Fruit fly (Drosophila melanogaster): Measurements from ENCODE around the gene CG3961.
A peak's percentile ranks its signal among the peaks of the same experiment; 100 is the strongest.

Gene CG3961

dm6 chr3L:18869035-18869826 lies 21.1 kb downstream of the CG3961 start, which contains the start of gene Grx1 (continued):
- TF ChIP-seq CG8089 (GFP tag; optimal IDR thresholded peaks at IDR 0.05) (no peak), CG4617 (GFP tag; optimal IDR thresholded peaks at IDR 0.05; ENCODE audit: borderline replicate concordance) (peak; percentile 54), bowl (GFP tag; IDR thresholded peaks at IDR 0.05) (no peak), corto (GFP tag; optimal IDR thresholded peaks at IDR 0.05) (peak; percentile 36), scrt (GFP tag; optimal IDR thresholded peaks at IDR 0.05) (peak; percentile 65), chinmo (GFP tag; IDR thresholded peaks at IDR 0.05; ENCODE audit: partially characterized antibody) (no peak), CG3726 (GFP tag; IDR thresholded peaks at IDR 0.05) (no peak), CTCF (GFP tag; optimal IDR thresholded peaks at IDR 0.05) (no peak), tap (tag; optimal IDR thresholded peaks at IDR 0.05) (peak; percentile 61), YL-1 (GFP tag; optimal IDR thresholded peaks at IDR 0.05) (peak; percentile 28), grau (tag; optimal IDR thresholded peaks at IDR 0.05) (peak; percentile 59), CG16779 (GFP tag; IDR thresholded peaks at IDR 0.05) (no peak), grn (GFP tag; optimal IDR thresholded peaks at IDR 0.05) (peak; percentile 98), B-H2 (GFP tag; optimal IDR thresholded peaks at IDR 0.05) (peak; percentile 40), Taf1 (GFP tag; IDR thresholded peaks at IDR 0.05) (peak; percentile 32; the same call in 1 of the 2 replicates), pnt (GFP tag; optimal IDR thresholded peaks at IDR 0.05) (no peak), CG4707 (GFP tag; optimal IDR thresholded peaks at IDR 0.05) (no peak), sima (GFP tag; optimal IDR thresholded peaks at IDR 0.05) (no peak), H15 (GFP tag; IDR thresholded peaks at IDR 0.05) (no peak), CG18599 (GFP tag; optimal IDR thresholded peaks at IDR 0.05) (peak; percentile 52), br (optimal IDR thresholded peaks at IDR 0.05) (no peak), dati (GFP tag; IDR thresholded peaks at IDR 0.05) (no peak), CG1024 (GFP tag; IDR thresholded peaks at IDR 0.05) (no peak), Hey (tag; optimal IDR thresholded peaks at IDR 0.05) (no peak), CG18619 (GFP tag; optimal IDR thresholded peaks at IDR 0.05) (peak; percentile 38), Vsx1 (GFP tag; optimal IDR thresholded peaks at IDR 0.05) (peak; percentile 62), Elba2 (GFP tag; optimal IDR thresholded peaks at IDR 0.05) (no peak), CG1529 (GFP tag; optimal IDR thresholded peaks at IDR 0.05) (peak; percentile 50), schlank (tag; optimal IDR thresholded peaks at IDR 0.05) (no peak), CG12236 (GFP tag; optimal IDR thresholded peaks at IDR 0.05) (no peak), CG3163 (GFP tag; optimal IDR thresholded peaks at IDR 0.05) (peak; percentile 17), wek (GFP tag; optimal IDR thresholded peaks at IDR 0.05) (peak; percentile 97), CG2129 (GFP tag; IDR thresholded peaks at IDR 0.05; ENCODE audit: partially characterized antibody) (no peak), Stat92E (GFP tag; optimal IDR thresholded peaks at IDR 0.05) (no peak), CG17568 (GFP tag; optimal IDR thresholded peaks at IDR 0.05) (peak; percentile 60), CG30431 (GFP tag; optimal IDR thresholded peaks at IDR 0.05) (no peak), Antp (GFP tag; optimal IDR thresholded peaks at IDR 0.05) (no peak), HLH3B (GFP tag; IDR thresholded peaks at IDR 0.05) (peak; percentile 19; the same call in 1 of the 2 replicates), ind (GFP tag; optimal IDR thresholded peaks at IDR 0.05) (peak; percentile 66), CG11456 (GFP tag; IDR thresholded peaks at IDR 0.05) (0 out of 3 replicates have a peak, but pooled peaks have one; percentile 8), crp (GFP tag; optimal IDR thresholded peaks at IDR 0.05) (peak; percentile 49 to 90), CG8359 (GFP tag; optimal IDR thresholded peaks at IDR 0.05; ENCODE audit: borderline replicate concordance) (no peak), Ssrp (tag; optimal IDR thresholded peaks at IDR 0.05) (peak; percentile 40), slp2 (GFP tag; optimal IDR thresholded peaks at IDR 0.05) (no peak), slbo (GFP tag; IDR thresholded peaks at IDR 0.05) (peak; percentile 54; the same call in 1 of the 2 replicates), ems (GFP tag; optimal IDR thresholded peaks at IDR 0.05) (peak; percentile 36), Trl (optimal IDR thresholded peaks at IDR 0.05) (no peak), Trl (GFP tag; optimal IDR thresholded peaks at IDR 0.05) (peak; percentile 23), Med (GFP tag) (peak; percentile 83), CG10366 (GFP tag; IDR thresholded peaks at IDR 0.05) (no peak; the same call in 1 of the 2 replicates)

All from whole organism, embryonic.